Worm (Caenorhabditis elegans) whole organism, L3 larva: ENCODE data around the gene W02A2.8.

ENCODE experiments used
- ama-1 ChIP-seq: fragments of 150-350 bp; optimal IDR thresholded peaks from 2 replicates; lab custom pipeline; 2018
- egl-5 ChIP-seq: fragments of 150-350 bp; optimal IDR thresholded peaks from 2 replicates; lab custom pipeline; 2017; ENCODE audit warnings: missing biosample characterization, missing genetic modification reagents, missing genetic modification characterization, inconsistent platforms
- fos-1 ChIP-seq: fragments of 150-350 bp; optimal IDR thresholded peaks from 2 replicates; lab custom pipeline; 2014; ENCODE audit warnings: missing biosample characterization, missing genetic modification characterization
- jun-1 ChIP-seq: fragments of 150-350 bp; optimal IDR thresholded peaks from 2 replicates; lab custom pipeline; 2014; ENCODE audit warnings: missing biosample characterization, missing genetic modification reagents, missing genetic modification characterization
- mdl-1 ChIP-seq: fragments of 150-350 bp; optimal IDR thresholded peaks from 2 replicates; lab custom pipeline; 2014; ENCODE audit warnings: missing biosample characterization, missing genetic modification characterization
- nhr-11 ChIP-seq: fragments of 150-350 bp; optimal IDR thresholded peaks from 2 replicates; lab custom pipeline; 2014; ENCODE audit warnings: missing biosample characterization, missing genetic modification characterization
- nhr-237 ChIP-seq: fragments of 150-350 bp; optimal IDR thresholded peaks from 2 replicates; lab custom pipeline; 2014; ENCODE audit warnings: missing biosample characterization, missing genetic modification characterization
- pha-4 ChIP-seq: fragments of 150-350 bp; optimal IDR thresholded peaks from 2 replicates; lab custom pipeline; 2014; ENCODE audit warnings: missing biosample characterization, missing genetic modification reagents, missing genetic modification characterization
- sea-2 ChIP-seq: fragments of 150-350 bp; sonication (generic microtip); optimal IDR thresholded peaks from 4 replicates; lab custom pipeline; 2014; ENCODE audit warnings: missing biosample characterization, missing genetic modification reagents, missing genetic modification characterization
- ztf-11 ChIP-seq: fragments of 150-350 bp; optimal IDR thresholded peaks from 2 replicates; lab custom pipeline; 2014; ENCODE audit warnings: missing biosample characterization, missing genetic modification characterization

DNA sequence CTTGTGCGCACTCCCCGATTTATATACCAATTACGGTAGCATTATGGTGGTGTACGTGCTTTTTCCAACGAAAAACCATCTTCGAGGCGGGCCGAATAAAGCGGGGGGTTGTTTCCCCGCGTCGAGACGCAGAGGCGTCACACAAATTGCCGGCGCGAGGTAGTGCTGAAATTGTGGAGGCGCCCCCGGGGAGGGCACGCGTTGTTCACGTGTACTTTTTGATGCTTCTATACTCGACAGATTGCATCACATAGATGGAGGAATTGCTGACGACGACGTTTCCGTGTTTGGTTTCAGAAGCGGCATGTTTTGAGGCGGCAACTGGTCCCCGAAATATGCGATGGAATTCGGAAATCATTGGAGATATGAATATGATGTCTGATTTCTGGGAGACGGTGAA lies 36.9 kb upstream of the W02A2.8 start:
- TF ChIP-seq ama-1 (lab: Kevin White, UChicago) (no peak), jun-1 (tag; lab: Kevin White, UChicago) (peak; percentile 87), nhr-237 (tag; lab: Kevin White, UChicago) (no peak), ztf-11 (tag; lab: Kevin White, UChicago) (no peak), nhr-11 (tag; lab: Kevin White, UChicago) (peak; percentile 59), egl-5 (tag; lab: Kevin White, UChicago) (peak; percentile 25), mdl-1 (peak; percentile 63), sea-2 (GFP tag; lab: Kevin White, UChicago) (no peak), fos-1 (tag; lab: Kevin White, UChicago) (peak; percentile 18), pha-4 (tag; lab: Kevin White, UChicago) (peak; percentile 81)
